Fruit fly (Drosophila melanogaster): ENCODE data around the gene CG6282.

DNA sequence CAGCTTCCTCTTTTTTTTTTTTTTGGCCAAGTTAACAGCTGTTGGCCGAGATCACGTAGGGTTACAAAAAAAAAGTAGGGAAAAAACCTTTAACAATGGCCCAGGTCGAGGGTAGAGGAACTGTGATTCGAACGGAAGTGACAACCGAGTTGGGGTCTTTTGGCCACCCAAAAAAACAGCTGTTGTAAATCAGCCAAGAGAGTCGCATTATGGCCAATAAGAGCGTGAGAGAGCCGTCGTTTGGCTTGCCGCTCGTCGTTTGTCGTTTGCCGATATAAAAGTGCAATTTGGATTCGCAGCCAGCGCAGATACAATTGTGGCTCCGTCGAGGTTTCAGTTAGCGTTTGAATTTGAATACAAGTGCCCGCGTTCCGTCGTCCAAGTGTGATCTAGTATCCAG, 35.7 kb downstream of the CG6282 start, which contains the start of gene Cpr66D:
- TF ChIP-seq tup (GFP tag; optimal IDR thresholded peaks at IDR 0.05) (no peak), dimm (GFP tag; IDR thresholded peaks at IDR 0.05) (no peak), B-H1 (GFP tag; IDR thresholded peaks at IDR 0.05) (no peak), NC2α (GFP tag; optimal IDR thresholded peaks at IDR 0.05) (no peak)

All from whole organism, embryonic.